Fruit fly (Drosophila melanogaster): Measurements from ENCODE around the gene CG43725.

CG43725 gene

dm6 chr2L:11119966-11120517, 44.7 kb downstream of the CG43725 start, which contains the start of gene CG6230 (continued):
- TF ChIP-seq zen2 (GFP tag; IDR thresholded peaks at IDR 0.05; ENCODE audit: partially characterized antibody), result peak; percentile 72; the same call in 2 of the 3 replicates
- TF ChIP-seq al (GFP tag; IDR thresholded peaks at IDR 0.05), result no peak
- peak; percentile 71 for TF ChIP-seq amos (GFP tag; IDR thresholded peaks at IDR 0.05; ENCODE audit: partially characterized antibody)
- TF ChIP-seq CG7928 (GFP tag; optimal IDR thresholded peaks at IDR 0.05), result no peak
- TF ChIP-seq CG11085 (GFP tag; IDR thresholded peaks at IDR 0.05), result no peak
- TF ChIP-seq Fer1 (GFP tag; optimal IDR thresholded peaks at IDR 0.05), result no peak
- TF ChIP-seq CG17612 (GFP tag; IDR thresholded peaks at IDR 0.05), result no peak
- TF ChIP-seq unpg (GFP tag; optimal IDR thresholded peaks at IDR 0.05), result no peak
- peak; percentile 31 to 91 for TF ChIP-seq crp (GFP tag; optimal IDR thresholded peaks at IDR 0.05)
- TF ChIP-seq abd-A (tag; optimal IDR thresholded peaks at IDR 0.05), result no peak
- no peak for TF ChIP-seq HHEX (GFP tag; optimal IDR thresholded peaks at IDR 0.05)
- TF ChIP-seq CG3847 (GFP tag; IDR thresholded peaks at IDR 0.05), result no peak
- TF ChIP-seq HLHmδ (GFP tag; optimal IDR thresholded peaks at IDR 0.05), result no peak
- TF ChIP-seq corto (GFP tag; optimal IDR thresholded peaks at IDR 0.05), result no peak
- no peak for TF ChIP-seq CG11504 (tag; optimal IDR thresholded peaks at IDR 0.05)
- TF ChIP-seq CG11723 (GFP tag; optimal IDR thresholded peaks at IDR 0.05), result no peak
- no peak for TF ChIP-seq wek (GFP tag; optimal IDR thresholded peaks at IDR 0.05)
- no peak for TF ChIP-seq CG14965 (GFP tag; optimal IDR thresholded peaks at IDR 0.05; ENCODE audit: borderline replicate concordance)
- no peak for TF ChIP-seq tin (GFP tag; optimal IDR thresholded peaks at IDR 0.05)
- TF ChIP-seq fru (optimal IDR thresholded peaks at IDR 0.05), result no peak
- TF ChIP-seq Dll (GFP tag; IDR thresholded peaks at IDR 0.05; ENCODE audit: partially characterized antibody), result peak; percentile 71; the same call in 2 of the 4 replicates
- no peak for TF ChIP-seq croc (GFP tag; conservative IDR thresholded peaks at IDR 0.05)
- no peak for TF ChIP-seq gem (tag; optimal IDR thresholded peaks at IDR 0.05)
- no peak for TF ChIP-seq CG7987 (GFP tag; optimal IDR thresholded peaks at IDR 0.05)
- TF ChIP-seq CG14860 (GFP tag; IDR thresholded peaks at IDR 0.05; ENCODE audit: partially characterized antibody), result peak; percentile 26; the same call in 1 of the 3 replicates
- TF ChIP-seq CG11696 (GFP tag; IDR thresholded peaks at IDR 0.05), result no peak
- TF ChIP-seq inv (GFP tag; IDR thresholded peaks at IDR 0.05; ENCODE audit: partially characterized antibody), result 0 out of 2 replicates have a peak, but pooled peaks have one; percentile 34
- no peak for TF ChIP-seq yki (optimal IDR thresholded peaks at IDR 0.05)
- no peak for TF ChIP-seq CG18764 (GFP tag; optimal IDR thresholded peaks at IDR 0.05)

DNA sequence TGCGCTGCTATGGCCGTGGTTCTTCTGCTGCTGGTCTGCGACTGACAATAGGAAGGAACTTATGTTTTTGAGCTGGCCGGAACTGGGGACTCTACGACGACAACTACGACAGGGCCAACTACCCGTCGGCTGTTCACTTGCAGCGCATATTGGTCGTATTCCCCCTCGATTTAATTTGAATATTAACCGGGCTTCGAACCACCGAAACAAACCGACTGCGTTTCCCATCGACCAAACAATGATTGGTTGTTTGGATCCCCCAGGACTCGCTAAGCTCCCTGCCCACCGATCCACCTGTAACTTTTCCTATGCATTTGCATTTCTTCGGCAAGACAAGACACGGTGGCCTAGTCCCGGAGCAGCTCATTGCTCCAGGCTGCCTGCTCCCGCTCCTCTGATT, 46.3 kb downstream of the CG43725 start, which contains the start of gene Dnaaf4:
TSS of gene Dnaaf4 (minus strand) at position 101 of the 400 bp plus-strand sequence.
- peak; percentile 31 for TF ChIP-seq Med (GFP tag)
- TF ChIP-seq ttk (GFP tag; IDR thresholded peaks at IDR 0.05), result 0 out of 2 replicates have a peak, but pooled peaks have one; percentile 12
- no peak for TF ChIP-seq MESR4 (GFP tag; optimal IDR thresholded peaks at IDR 0.05)
- TF ChIP-seq fru (optimal IDR thresholded peaks at IDR 0.05), result no peak
- no peak for TF ChIP-seq sug (tag; optimal IDR thresholded peaks at IDR 0.05)
- TF ChIP-seq CG10979 (tag; optimal IDR thresholded peaks at IDR 0.05), result no peak
- TF ChIP-seq nerfin-2 (GFP tag; IDR thresholded peaks at IDR 0.05; ENCODE audit: partially characterized antibody), result 0 out of 2 replicates have a peak, but pooled peaks have one; percentile 23

DNA sequence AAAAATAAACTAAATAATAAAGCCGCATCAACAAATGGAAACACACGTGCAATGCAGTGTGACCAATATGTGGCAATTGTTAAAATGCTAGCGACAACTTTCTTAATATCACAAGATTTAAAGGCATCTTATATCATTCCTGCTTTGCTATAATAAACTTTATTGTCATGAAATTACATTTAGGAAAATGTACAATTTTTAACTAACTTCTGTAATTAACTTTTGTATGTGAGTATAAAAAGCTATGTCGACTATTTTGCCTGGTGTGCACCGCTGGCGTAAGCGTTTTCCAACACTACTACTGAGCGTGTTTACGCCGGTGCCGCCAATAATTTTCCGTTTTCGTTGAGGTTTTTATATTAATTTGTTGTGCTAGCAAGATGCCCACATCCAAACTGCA, 48.2 kb downstream of the CG43725 start, which contains the start of the genes Csl4 and Nup160:
TSS of gene Csl4 (minus strand) at position 69 of the 400 bp plus-strand sequence.
TSS of gene Nup160 (plus strand) at position 279 of the 400 bp plus-strand sequence.
- no peak for TF ChIP-seq sc (optimal IDR thresholded peaks at IDR 0.05)
- peak; percentile 49 for TF ChIP-seq sc (GFP tag; optimal IDR thresholded peaks at IDR 0.05)
- TF ChIP-seq CG7987 (GFP tag; optimal IDR thresholded peaks at IDR 0.05), result peak; percentile 52
- TF ChIP-seq mam (GFP tag; optimal IDR thresholded peaks at IDR 0.05), result peak; percentile 91
- peak; percentile 75 for TF ChIP-seq CG17385 (GFP tag; optimal IDR thresholded peaks at IDR 0.05)
- TF ChIP-seq Lhr (GFP tag; optimal IDR thresholded peaks at IDR 0.05), result peak; percentile 25
- peak; percentile 84 for TF ChIP-seq her (GFP tag; optimal IDR thresholded peaks at IDR 0.05)
- peak in 1 of 2 experiments; percentile 75 for TF ChIP-seq bsh (GFP tag; optimal IDR thresholded peaks at IDR 0.05)
- no peak for TF ChIP-seq CG4328 (GFP tag; optimal IDR thresholded peaks at IDR 0.05)
- TF ChIP-seq CG6175 (GFP tag; IDR thresholded peaks at IDR 0.05), result no peak
- no peak for TF ChIP-seq jigr1 (GFP tag; IDR thresholded peaks at IDR 0.05)
- peak; percentile 89 for TF ChIP-seq zfh2 (GFP tag; optimal IDR thresholded peaks at IDR 0.05)
- TF ChIP-seq Bdp1 (GFP tag; optimal IDR thresholded peaks at IDR 0.05), result peak; percentile 74
- TF ChIP-seq CG7357 (GFP tag; IDR thresholded peaks at IDR 0.05), result peak; percentile 34; the same call in 1 of the 3 replicates
- TF ChIP-seq CG10366 (GFP tag; IDR thresholded peaks at IDR 0.05), result peak; percentile 76
